Fruit fly (Drosophila melanogaster): ENCODE results near the gene CG42537.
A peak's percentile ranks its signal among the peaks of the same experiment; 100 is the strongest.

The CG42537 gene

DNA sequence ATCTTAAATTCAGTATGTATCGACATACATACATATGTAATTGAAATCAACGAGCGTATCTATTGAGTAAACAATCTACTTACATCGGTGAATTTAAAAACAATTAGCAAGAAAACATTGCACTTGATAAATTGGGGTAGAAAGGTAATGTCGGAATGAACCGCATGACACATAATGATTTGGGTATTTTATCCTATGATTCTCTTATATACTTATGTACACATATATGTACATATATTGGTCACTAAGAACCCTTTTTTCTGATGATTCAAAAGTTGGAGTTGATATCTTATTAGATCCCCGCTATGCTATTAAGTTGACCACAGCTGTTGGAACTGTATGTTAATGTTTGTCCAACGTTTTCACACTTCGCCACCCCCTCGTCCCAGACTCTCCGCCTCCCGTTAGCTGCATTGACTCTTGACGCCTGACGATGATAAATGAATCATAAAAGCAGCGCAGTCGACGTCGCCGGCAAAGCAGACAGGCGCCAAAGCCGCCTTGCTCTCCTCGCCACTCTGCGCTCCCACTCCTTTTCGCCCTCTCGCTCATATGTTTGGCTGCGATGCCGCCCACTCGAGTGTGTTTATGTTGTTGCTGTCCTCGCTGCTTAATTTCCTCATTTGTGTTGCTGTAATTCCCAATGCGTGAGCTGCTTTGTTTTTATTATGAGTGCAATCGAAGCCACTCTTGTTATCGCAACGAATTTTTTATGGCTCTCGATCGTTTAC is 24.5 kb upstream of the CG42537 start (continued):
- no peak for TF ChIP-seq CG18764 (GFP tag; optimal IDR thresholded peaks at IDR 0.05)
- TF ChIP-seq CG4282 (GFP tag; optimal IDR thresholded peaks at IDR 0.05), result no peak
- no peak for TF ChIP-seq Jarid2 (GFP tag; optimal IDR thresholded peaks at IDR 0.05)
- TF ChIP-seq CG13123 (GFP tag; optimal IDR thresholded peaks at IDR 0.05), result no peak
- peak; percentile 33 for TF ChIP-seq nau (GFP tag; optimal IDR thresholded peaks at IDR 0.05)
- TF ChIP-seq CG17359 (tag; optimal IDR thresholded peaks at IDR 0.05), result peak; percentile 48
- TF ChIP-seq esg (GFP tag; conservative IDR thresholded peaks at IDR 0.05), result no peak
- no peak for TF ChIP-seq CG34376 (GFP tag; optimal IDR thresholded peaks at IDR 0.05)
- no peak for TF ChIP-seq trem (tag; optimal IDR thresholded peaks at IDR 0.05)
- TF ChIP-seq pros (GFP tag; optimal IDR thresholded peaks at IDR 0.05), result peak; percentile 45
- TF ChIP-seq Meics (GFP tag; optimal IDR thresholded peaks at IDR 0.05), result peak; percentile 32
- TF ChIP-seq ara (GFP tag; IDR thresholded peaks at IDR 0.05), result no peak
- TF ChIP-seq Scr (GFP tag; IDR thresholded peaks at IDR 0.05; ENCODE audit: partially characterized antibody), result no peak
- peak; percentile 33 for TF ChIP-seq CG1603 (tag; optimal IDR thresholded peaks at IDR 0.05)
- peak; percentile 8 for TF ChIP-seq CG12071 (GFP tag; optimal IDR thresholded peaks at IDR 0.05)
- TF ChIP-seq CG10267 (tag; optimal IDR thresholded peaks at IDR 0.05), result peak; percentile 21
- TF ChIP-seq Hey (tag; optimal IDR thresholded peaks at IDR 0.05), result no peak
- no peak for TF ChIP-seq sens-2 (GFP tag; IDR thresholded peaks at IDR 0.05)
- peak; percentile 38; the same call in 1 of the 2 replicates for TF ChIP-seq Xrp1 (GFP tag; IDR thresholded peaks at IDR 0.05)
- TF ChIP-seq ci (GFP tag; IDR thresholded peaks at IDR 0.05), result peak; percentile 40; the same call in 2 of the 3 replicates
- TF ChIP-seq CG15514 (GFP tag; optimal IDR thresholded peaks at IDR 0.05), result no peak
- no peak for TF ChIP-seq Kr (GFP tag; optimal IDR thresholded peaks at IDR 0.05)
- TF ChIP-seq CG17912 (GFP tag; optimal IDR thresholded peaks at IDR 0.05), result no peak
- TF ChIP-seq CG4707 (GFP tag; optimal IDR thresholded peaks at IDR 0.05), result no peak
- no peak for TF ChIP-seq tin (GFP tag; optimal IDR thresholded peaks at IDR 0.05)
- no peak for TF ChIP-seq Dref (GFP tag; IDR thresholded peaks at IDR 0.05)
- TF ChIP-seq Aef1 (GFP tag; IDR thresholded peaks at IDR 0.05), result no peak
- no peak for TF ChIP-seq Ets97D (GFP tag; optimal IDR thresholded peaks at IDR 0.05)
- peak; percentile 37 for TF ChIP-seq Xbp1 (GFP tag; optimal IDR thresholded peaks at IDR 0.05)
- TF ChIP-seq Hr51 (GFP tag; optimal IDR thresholded peaks at IDR 0.05), result peak in 1 of 2 experiments; percentile 66
- 0 out of 2 replicates have a peak, but pooled peaks have one; percentile 12 for TF ChIP-seq Ptx1 (GFP tag; IDR thresholded peaks at IDR 0.05)
- TF ChIP-seq ttk (GFP tag; IDR thresholded peaks at IDR 0.05), result no peak
- peak; percentile 26 for TF ChIP-seq CG11723 (GFP tag; optimal IDR thresholded peaks at IDR 0.05)
- TF ChIP-seq unc-4 (GFP tag; IDR thresholded peaks at IDR 0.05; ENCODE audit: partially characterized antibody), result no peak
- no peak for TF ChIP-seq BtbVII (GFP tag; optimal IDR thresholded peaks at IDR 0.05)
- no peak for TF ChIP-seq Taf1 (GFP tag; IDR thresholded peaks at IDR 0.05)
- TF ChIP-seq ranshi (GFP tag; IDR thresholded peaks at IDR 0.05), result no peak
- peak; percentile 2 for TF ChIP-seq kay (GFP tag; optimal IDR thresholded peaks at IDR 0.05)
- TF ChIP-seq CG11456 (GFP tag; IDR thresholded peaks at IDR 0.05), result no peak
- TF ChIP-seq CG12236 (GFP tag; optimal IDR thresholded peaks at IDR 0.05), result no peak
- TF ChIP-seq phol (tag; optimal IDR thresholded peaks at IDR 0.05), result peak; percentile 65
- TF ChIP-seq CG10979 (tag; optimal IDR thresholded peaks at IDR 0.05), result peak; percentile 38
- TF ChIP-seq CG2199 (GFP tag; IDR thresholded peaks at IDR 0.05), result no peak
- TF ChIP-seq Sin3A (optimal IDR thresholded peaks at IDR 0.05), result no peak
- TF ChIP-seq CG6813 (GFP tag; optimal IDR thresholded peaks at IDR 0.05), result no peak
- no peak for TF ChIP-seq CG2129 (GFP tag; IDR thresholded peaks at IDR 0.05; ENCODE audit: partially characterized antibody)
- no peak for TF ChIP-seq eve (GFP tag; optimal IDR thresholded peaks at IDR 0.05)
- TF ChIP-seq mirr (GFP tag; optimal IDR thresholded peaks at IDR 0.05), result no peak
- no peak for TF ChIP-seq MESR4 (GFP tag; optimal IDR thresholded peaks at IDR 0.05)
- TF ChIP-seq CG7271 (tag; optimal IDR thresholded peaks at IDR 0.05), result no peak

Data from whole organism, embryonic.